Fruit fly (Drosophila melanogaster) whole organism, embryonic: ENCODE data around the gene CG17105.
A peak's percentile ranks its signal among the peaks of the same experiment; 100 is the strongest.

ENCODE experiments used
- Abd-B ChIP-seq: fragments of 200-800 bp; sonication (Bioruptor generic); optimal IDR thresholded peaks from 2 replicates; lab custom pipeline; 2018; ENCODE audit warnings: missing biosample characterization, mild to moderate bottlenecking, missing genetic modification characterization, moderate library complexity
- CG10209 ChIP-seq: fragments of 200-800 bp; sonication (Bioruptor generic); optimal IDR thresholded peaks from 3 replicates; lab custom pipeline; 2017; ENCODE audit warnings: missing biosample characterization, mild to moderate bottlenecking, missing genetic modification characterization, missing genetic modification reagents
- CG10462 ChIP-seq: fragments of 200-800 bp; sonication (Bioruptor generic); optimal IDR thresholded peaks from 2 replicates; lab custom pipeline; 2016; ENCODE audit warnings: missing biosample characterization, missing genetic modification characterization
- CG11504 ChIP-seq: fragments of 200-800 bp; sonication (Bioruptor generic); optimal IDR thresholded peaks from 3 replicates; lab custom pipeline; 2019; ENCODE audit warnings: missing biosample characterization, mild to moderate bottlenecking, missing genetic modification characterization, moderate library complexity
- CG12659 ChIP-seq: fragments of 200-800 bp; sonication (Bioruptor generic); optimal IDR thresholded peaks from 3 replicates; lab custom pipeline; 2017; ENCODE audit warnings: mild to moderate bottlenecking, missing biosample characterization, missing genetic modification reagents, missing genetic modification characterization
- CG12769 ChIP-seq: fragments of 200-800 bp; sonication (Bioruptor generic); optimal IDR thresholded peaks from 2 replicates; lab custom pipeline; 2019; ENCODE audit warnings: missing biosample characterization, mild to moderate bottlenecking, missing genetic modification characterization, moderate library complexity
- CG13894 ChIP-seq: fragments of 200-800 bp; sonication (Bioruptor generic); optimal IDR thresholded peaks from 3 replicates; lab custom pipeline; 2018; ENCODE audit warnings: missing biosample characterization, mild to moderate bottlenecking, missing genetic modification characterization, moderate library complexity
- CG14965 ChIP-seq: fragments of 200-800 bp; sonication (Bioruptor generic); optimal IDR thresholded peaks from 2 replicates; lab custom pipeline; 2016; ENCODE audit warnings: missing biosample characterization, missing genetic modification characterization, borderline replicate concordance
- CG18011 ChIP-seq: fragments of 200-800 bp; sonication (Bioruptor generic); optimal IDR thresholded peaks from 2 replicates; lab custom pipeline; 2017; ENCODE audit warnings: missing biosample characterization, missing genetic modification characterization, mild to moderate bottlenecking, moderate library complexity, missing genotype
- CG18262 ChIP-seq: fragments of 200-800 bp; optimal IDR thresholded peaks from 3 replicates; lab custom pipeline; 2019; ENCODE audit warnings: missing biosample characterization, mild to moderate bottlenecking, missing genetic modification characterization, moderate library complexity
- CG2120 ChIP-seq: fragments of 200-800 bp; sonication (Bioruptor generic); optimal IDR thresholded peaks from 3 replicates; lab custom pipeline; 2016; ENCODE audit warnings: missing biosample characterization, missing genetic modification characterization
- CG4424 ChIP-seq: fragments of 200-800 bp; sonication (Bioruptor generic); optimal IDR thresholded peaks from 3 replicates; lab custom pipeline; 2016; ENCODE audit warnings: missing biosample characterization, missing genetic modification characterization
- CG4820 ChIP-seq: fragments of 200-800 bp; sonication (Bioruptor generic); optimal IDR thresholded peaks from 3 replicates; lab custom pipeline; 2016; ENCODE audit warnings: missing biosample characterization, missing genetic modification characterization
- CG5953 ChIP-seq: fragments of 200-800 bp; sonication (Bioruptor generic); IDR thresholded peaks from 2 replicates; pipeline ENCODE4 v1.3.6; 2022; ENCODE audit warnings: missing biosample characterization, missing genetic modification characterization
- CG7372 ChIP-seq: fragments of 200-800 bp; sonication (Bioruptor generic); IDR thresholded peaks from 2 replicates; pipeline ENCODE4 v1.3.6; 2022; ENCODE audit warnings: missing biosample characterization, missing genetic modification characterization
- CG7839 ChIP-seq: fragments of 200-800 bp; sonication (Bioruptor generic); optimal IDR thresholded peaks from 3 replicates; lab custom pipeline; 2018; ENCODE audit warnings: missing biosample characterization, mild to moderate bottlenecking, missing genetic modification characterization, moderate library complexity
- CG8290 ChIP-seq, 3 experiments: fragments of 200-800 bp; sonication (Bioruptor generic); optimal IDR thresholded peaks; 2 replicates each; lab custom pipeline; 2016 to 2019; ENCODE audit warnings: missing biosample characterization in 3 of 3, missing genetic modification characterization in 3 of 3, mild to moderate bottlenecking in 2 of 3, moderate library complexity in 1 of 3
- CG9932 ChIP-seq: fragments of 200-800 bp; sonication (Bioruptor generic); IDR thresholded peaks from 2 replicates; pipeline ENCODE4 v1.3.6; 2022; ENCODE audit warnings: missing biosample characterization, missing genetic modification characterization
- CoRest ChIP-seq: fragments of 200-800 bp; sonication (Bioruptor generic); optimal IDR thresholded peaks from 3 replicates; lab custom pipeline; 2018; ENCODE audit warnings: missing biosample characterization, mild to moderate bottlenecking, missing genetic modification characterization, moderate library complexity
- D19A ChIP-seq: fragments of 200-800 bp; optimal IDR thresholded peaks from 3 replicates; lab custom pipeline; 2019; ENCODE audit warnings: missing biosample characterization, mild to moderate bottlenecking, missing genetic modification characterization, moderate library complexity
- D19B ChIP-seq: fragments of 200-800 bp; sonication (Bioruptor generic); optimal IDR thresholded peaks from 2 replicates; lab custom pipeline; 2017; ENCODE audit warnings: missing biosample characterization, mild to moderate bottlenecking, missing genetic modification characterization
- H2.0 ChIP-seq: fragments of 200-800 bp; sonication (Bioruptor generic); IDR thresholded peaks from 2 replicates; pipeline ENCODE4 v1.3.6; 2022; ENCODE audit warnings: missing biosample characterization, missing genetic modification characterization
- Max ChIP-seq: fragments of 200-800 bp; sonication (Bioruptor generic); optimal IDR thresholded peaks from 2 replicates; lab custom pipeline; 2016; ENCODE audit warnings: missing biosample characterization, mild to moderate bottlenecking, missing genetic modification characterization
- NFAT ChIP-seq: fragments of 200-800 bp; sonication (Bioruptor generic); IDR thresholded peaks from 2 replicates; pipeline ENCODE4 v1.3.6; 2022; ENCODE audit warnings: missing biosample characterization, missing genetic modification characterization
- Poxn ChIP-seq: fragments of 200-800 bp; sonication (Bioruptor generic); IDR thresholded peaks from 2 replicates; pipeline ENCODE4 v1.3.6; 2022; ENCODE audit warnings: missing biosample characterization, missing genetic modification characterization
- Rfx ChIP-seq: fragments of 200-800 bp; sonication (Bioruptor generic); IDR thresholded peaks from 2 replicates; pipeline ENCODE4 v1.3.6; 2022; ENCODE audit warnings: missing biosample characterization, missing genetic modification characterization
- YL-1 ChIP-seq: fragments of 200-800 bp; sonication (Bioruptor generic); optimal IDR thresholded peaks from 3 replicates; lab custom pipeline; 2017; ENCODE audit warnings: missing biosample characterization, mild to moderate bottlenecking, missing genetic modification characterization
- ap ChIP-seq: fragments of 200-800 bp; sonication (Bioruptor generic); IDR thresholded peaks from 2 replicates; pipeline ENCODE4 v1.3.6; 2022; ENCODE audit warnings: missing biosample characterization, missing genetic modification characterization
- bcd ChIP-seq: fragments of 200-800 bp; sonication (Bioruptor generic); optimal IDR thresholded peaks from 2 replicates; lab custom pipeline; 2017; ENCODE audit warnings: missing biosample characterization, mild to moderate bottlenecking, missing genetic modification characterization
- chinmo ChIP-seq: fragments of 200-800 bp; sonication (Bioruptor generic); IDR thresholded peaks from 4 replicates; pipeline ENCODE4 v1.3.6; 2022; ENCODE audit warnings: missing biosample characterization, missing genetic modification characterization; ENCODE audit not compliant: partially characterized antibody
- dysf ChIP-seq: fragments of 200-800 bp; sonication (Bioruptor generic); IDR thresholded peaks from 3 replicates; pipeline ENCODE4 v1.3.6; 2022; ENCODE audit warnings: missing biosample characterization, missing genetic modification characterization
- gcm ChIP-seq: fragments of 200-800 bp; sonication (Bioruptor generic); optimal IDR thresholded peaks from 2 replicates; lab custom pipeline; 2019; ENCODE audit warnings: missing biosample characterization, mild to moderate bottlenecking, missing genetic modification characterization, moderate library complexity
- gem ChIP-seq: fragments of 200-800 bp; sonication (Bioruptor generic); optimal IDR thresholded peaks from 2 replicates; lab custom pipeline; 2019; ENCODE audit warnings: missing biosample characterization, mild to moderate bottlenecking, missing genetic modification characterization, moderate library complexity
- grn ChIP-seq: fragments of 200-800 bp; sonication (Bioruptor generic); optimal IDR thresholded peaks from 3 replicates; lab custom pipeline; 2017; ENCODE audit warnings: missing biosample characterization, missing genetic modification characterization
- gro ChIP-seq: fragments of 200-800 bp; sonication (Bioruptor generic); optimal IDR thresholded peaks from 2 replicates; lab custom pipeline; 2016; ENCODE audit warnings: missing biosample characterization, missing genetic modification characterization
- kay ChIP-seq: fragments of 200-800 bp; sonication (Bioruptor generic); optimal IDR thresholded peaks from 2 replicates; lab custom pipeline; 2016; ENCODE audit warnings: missing biosample characterization, missing genetic modification characterization
- lilli ChIP-seq: fragments of 200-800 bp; sonication (Bioruptor generic); optimal IDR thresholded peaks from 3 replicates; lab custom pipeline; 2016; ENCODE audit warnings: missing biosample characterization, missing genetic modification characterization
- maf-S ChIP-seq: fragments of 200-800 bp; sonication (Bioruptor generic); optimal IDR thresholded peaks from 2 replicates; lab custom pipeline; 2016; ENCODE audit warnings: missing biosample characterization, missing genetic modification characterization
- mirr ChIP-seq: fragments of 200-800 bp; sonication (Bioruptor generic); optimal IDR thresholded peaks from 3 replicates; lab custom pipeline; 2018; ENCODE audit warnings: missing biosample characterization, mild to moderate bottlenecking, missing genetic modification characterization
- pho ChIP-seq: fragments of 200-800 bp; sonication (Bioruptor generic); optimal IDR thresholded peaks from 2 replicates; lab custom pipeline; 2016; ENCODE audit warnings: missing biosample characterization, missing genetic modification characterization
- prd ChIP-seq, 3 experiments: fragments of >200 bp in 2 of 3; fragments of 200-800 bp in 1 of 3; sonication (Bioruptor generic) in 1 of 3; optimal IDR thresholded peaks in 2 of 3; IDR thresholded peaks in 1 of 3; 2 replicates in 2 of 3; 3 replicates in 1 of 3; pipeline versions ENCODE4 v1.3.6 to Lab custom; 2017 to 2022; ENCODE audit warnings: missing biosample characterization in 1 of 3, missing genetic modification characterization in 1 of 3
- row ChIP-seq: fragments of 200-800 bp; sonication (Bioruptor generic); IDR thresholded peaks from 3 replicates; pipeline ENCODE4 v1.3.6; 2022; ENCODE audit warnings: missing biosample characterization, missing genetic modification characterization
- sens ChIP-seq: fragments of 200-800 bp; sonication (Bioruptor generic); peaks from one replicate; lab custom pipeline; 2016; ENCODE audit warnings: missing biosample characterization, missing genetic modification characterization
- seq ChIP-seq: fragments of 200-800 bp; sonication (Bioruptor generic); IDR thresholded peaks from 2 replicates; pipeline ENCODE4 v1.3.6; 2022; ENCODE audit warnings: missing biosample characterization, missing genetic modification characterization
- stwl ChIP-seq: fragments of 200-800 bp; sonication (Bioruptor generic); optimal IDR thresholded peaks from 3 replicates; lab custom pipeline; 2018; ENCODE audit warnings: missing biosample characterization, mild to moderate bottlenecking, missing genetic modification characterization, moderate library complexity
- vvl ChIP-seq: fragments of 200-800 bp; sonication (Bioruptor generic); IDR thresholded peaks from 2 replicates; pipeline ENCODE4 v1.3.6; 2022; ENCODE audit warnings: missing biosample characterization, missing genetic modification characterization

CG17105 gene

dm6 chr2L:10682912-10683311 is 2.1 kb downstream of the CG17105 start (continued):
- TF ChIP-seq bcd (GFP tag; lab: Kevin White, UChicago) (peak; percentile 4), sens (GFP tag; lab: Kevin White, UChicago) (peak; percentile 36), CG12659 (no peak), row (GFP tag; lab: Robert Waterston, UW) (peak; percentile 23; the same call in 1 of the 3 replicates), lilli (GFP tag; lab: Kevin White, UChicago) (peak; percentile 43), CG12769 (peak; percentile 4), gem (peak; percentile 42), gro (peak; percentile 22), NFAT (GFP tag; lab: Robert Waterston, UW) (0 out of 2 replicates have a peak, but pooled peaks have one; percentile 24)
- TF ChIP-seq, all 482 proteins: peak for 32

- TF ChIP-seq vvl (peak; percentile 39; the same call in 1 of the 2 replicates), CG5953 (GFP tag; lab: Robert Waterston, UW) (no peak), H2.0 (GFP tag; lab: Robert Waterston, UW) (no peak), grn (peak; percentile 37), sens (GFP tag; lab: Kevin White, UChicago) (peak; percentile 35), chinmo (GFP tag; lab: Robert Waterston, UW) (0 out of 4 replicates have a peak, but pooled peaks have one; percentile 30), CG10462 (GFP tag; lab: Kevin White, UChicago) (no peak), CG13894 (tag; lab: Kevin White, UChicago) (peak; percentile 74)
These were observed 3.5 kb downstream of the CG17105 start, which contains the start of gene CG7299 for dm6 chr2L:10684309-10684708. Gene CG7299 (minus strand): TSS chr2L:10684409.

- no peak for TF ChIP-seq maf-S
- no peak for TF ChIP-seq CG4820
- TF ChIP-seq D19A (tag; lab: Kevin White, UChicago) = peak; percentile 60
- peak; percentile 40 for TF ChIP-seq CG2120 (GFP tag; lab: Kevin White, UChicago)
- no peak for TF ChIP-seq kay (GFP tag; lab: Kevin White, UChicago)
- TF ChIP-seq D19B (GFP tag; lab: Kevin White, UChicago) = peak; percentile 79
- TF ChIP-seq gcm (GFP tag; lab: Kevin White, UChicago) = no peak
- TF ChIP-seq CG18011 = peak; percentile 95
- TF ChIP-seq CG9932 = peak; percentile 67
- TF ChIP-seq dysf (GFP tag; lab: Robert Waterston, UW) = 0 out of 3 replicates have a peak, but pooled peaks have one; percentile 14
- TF ChIP-seq prd (optimal IDR thresholded peaks at IDR 0.05; lab: Kevin White, UChicago) = no peak
- TF ChIP-seq prd (GFP tag; IDR thresholded peaks at IDR 0.05; lab: Robert Waterston, UW) = 0 out of 3 replicates have a peak, but pooled peaks have one; percentile 13
- peak; percentile 29 for TF ChIP-seq CoRest (tag; lab: Kevin White, UChicago)
- peak; percentile 74 for TF ChIP-seq CG13894 (tag; lab: Kevin White, UChicago)
- TF ChIP-seq CG4424 (GFP tag; lab: Kevin White, UChicago) = peak; percentile 10
- peak; percentile 17 for TF ChIP-seq pho (GFP tag; lab: Kevin White, UChicago)
- peak; percentile 4 for TF ChIP-seq lilli (GFP tag; lab: Kevin White, UChicago)
- no peak for TF ChIP-seq seq (GFP tag; lab: Robert Waterston, UW)
- TF ChIP-seq Poxn (GFP tag; lab: Robert Waterston, UW) = no peak
- peak; percentile 5 for TF ChIP-seq CG10209 (GFP tag; lab: Kevin White, UChicago)
- peak; percentile 77 for TF ChIP-seq stwl (tag; lab: Kevin White, UChicago)
- peak; percentile 33 for TF ChIP-seq Abd-B (GFP tag; lab: Kevin White, UChicago)
- peak; percentile 27; the same call in 1 of the 2 replicates for TF ChIP-seq Rfx
- peak; percentile 42; the same call in 2 of the 3 replicates for TF ChIP-seq row (GFP tag; lab: Robert Waterston, UW)
- TF ChIP-seq CG8290 (GFP tag; optimal IDR thresholded peaks at IDR 0.05; lab: Kevin White, UChicago) = peak; percentile 13
- TF ChIP-seq CG8290 (tag; optimal IDR thresholded peaks at IDR 0.05; lab: Kevin White, UChicago) = peak in 1 of 2 experiments; percentile 16
- peak; percentile 47 for TF ChIP-seq CG11504 (tag; lab: Kevin White, UChicago)
- 0 out of 2 replicates have a peak, but pooled peaks have one; percentile 24 for TF ChIP-seq CG7372 (GFP tag; lab: Robert Waterston, UW)
- TF ChIP-seq mirr (GFP tag; lab: Kevin White, UChicago) = no peak
- no peak for TF ChIP-seq Max (GFP tag; lab: Kevin White, UChicago)
- peak; percentile 26 for TF ChIP-seq CG7839
- peak; percentile 72 for TF ChIP-seq vvl
- TF ChIP-seq CG14965 (GFP tag; lab: Kevin White, UChicago) = no peak
- TF ChIP-seq CG18262 (tag; lab: Kevin White, UChicago) = peak; percentile 9
- no peak for TF ChIP-seq YL-1
- no peak for TF ChIP-seq ap (GFP tag; lab: Robert Waterston, UW)
These were observed 4.8 kb downstream of the CG17105 start for dm6 chr2L:10685666-10686065.
